Worm (Caenorhabditis elegans) whole organism, L1 larva: ENCODE data around the gene E02H9.9.

Source experiments
- F16B12.6 ChIP-seq: fragments of 150-350 bp; optimal IDR thresholded peaks from 2 replicates; lab custom pipeline; 2014; ENCODE audit warnings: missing biosample characterization, missing genetic modification characterization
- aha-1 ChIP-seq: fragments of 150-350 bp; optimal IDR thresholded peaks from 2 replicates; lab custom pipeline; 2014; ENCODE audit warnings: missing biosample characterization, missing genetic modification characterization
- aly-2 ChIP-seq: fragments of 150-350 bp; optimal IDR thresholded peaks from 2 replicates; lab custom pipeline; 2014; ENCODE audit warnings: missing biosample characterization, missing genetic modification characterization
- blmp-1 ChIP-seq: fragments of 150-350 bp; optimal IDR thresholded peaks from 2 replicates; lab custom pipeline; 2014; ENCODE audit warnings: missing biosample characterization, missing genetic modification characterization
- ceh-63 ChIP-seq: fragments of 200-800 bp; sonication (Bioruptor generic); optimal IDR thresholded peaks from 2 replicates; lab custom pipeline; 2018; ENCODE audit warnings: mild to moderate bottlenecking, missing genetic modification characterization, missing compliant biosample characterization
- ceh-82 ChIP-seq, 3 experiments: fragments of 150-350 bp in 1 of 3; sonication (generic microtip) in 2 of 3; optimal IDR thresholded peaks; 2 replicates each; lab custom pipeline; 2014 to 2017; ENCODE audit warnings: missing biosample characterization in 3 of 3, missing genetic modification characterization in 3 of 3
- ceh-88 ChIP-seq: fragments of 200-800 bp; sonication (Bioruptor generic); IDR thresholded peaks from 2 replicates; pipeline ENCODE4 v1.3.6; 2022; ENCODE audit warnings: missing genetic modification characterization, missing compliant biosample characterization
- ceh-90 ChIP-seq: sonication (generic microtip); optimal IDR thresholded peaks from 2 replicates; lab custom pipeline; 2016; ENCODE audit warnings: missing genetic modification characterization, missing compliant biosample characterization
- ces-1 ChIP-seq: fragments of 150-350 bp; optimal IDR thresholded peaks from 2 replicates; lab custom pipeline; 2014; ENCODE audit warnings: missing biosample characterization, missing genetic modification reagents, missing genetic modification characterization
- dpl-1 ChIP-seq, 3 experiments: fragments of 150-350 bp in 2 of 3; sonication (generic microtip) in 1 of 3; optimal IDR thresholded peaks; 2 replicates each; lab custom pipeline; 2014 to 2017; ENCODE audit warnings: missing biosample characterization in 3 of 3, missing genetic modification characterization in 3 of 3, missing genetic modification reagents in 3 of 3
- dsc-1 ChIP-seq: sonication (generic microtip); optimal IDR thresholded peaks from 2 replicates; lab custom pipeline; 2016; ENCODE audit warnings: mild to moderate bottlenecking, missing genetic modification characterization, missing compliant biosample characterization
- efl-1 ChIP-seq, 4 experiments: fragments of 150-350 bp; optimal IDR thresholded peaks in 3 of 4; peaks in 1 of 4; 1 replicate in 1 of 4; 2 replicates in 3 of 4; lab custom pipeline; 2014; ENCODE audit warnings: missing biosample characterization in 2 of 4, missing genetic modification characterization in 2 of 4, missing genetic modification reagents in 2 of 4
- egl-27 ChIP-seq, 2 experiments: fragments of 150-350 bp in 1 of 2; sonication (generic microtip); optimal IDR thresholded peaks; 3 replicates each; lab custom pipeline; 2017 to 2018; ENCODE audit warnings: missing biosample characterization in 2 of 2, missing genetic modification characterization in 2 of 2, missing genetic modification reagents in 2 of 2
- elt-2 ChIP-seq: sonication (generic microtip); optimal IDR thresholded peaks from 2 replicates; lab custom pipeline; 2016; ENCODE audit warnings: missing genetic modification characterization, mild to moderate bottlenecking, inconsistent platforms, missing compliant biosample characterization, missing genetic modification reagents
- fkh-10 ChIP-seq: sonication (generic microtip); optimal IDR thresholded peaks from 2 replicates; lab custom pipeline; 2017; ENCODE audit warnings: missing biosample characterization, missing genetic modification reagents, missing genetic modification characterization
- fkh-4 ChIP-seq: sonication (generic microtip); optimal IDR thresholded peaks from 2 replicates; lab custom pipeline; 2016; ENCODE audit warnings: missing compliant biosample characterization, missing genetic modification characterization, borderline replicate concordance
- fkh-8 ChIP-seq: sonication (generic microtip); optimal IDR thresholded peaks from 2 replicates; lab custom pipeline; 2016; ENCODE audit warnings: mild to moderate bottlenecking, missing genetic modification characterization, missing compliant biosample characterization
- fos-1 ChIP-seq: fragments of 150-350 bp; optimal IDR thresholded peaks from 2 replicates; lab custom pipeline; 2014; ENCODE audit warnings: missing biosample characterization, missing genetic modification characterization
- grh-1 ChIP-seq: fragments of 200-800 bp; sonication (Bioruptor generic); IDR thresholded peaks from 2 replicates; pipeline ENCODE4 v1.3.6; 2022; ENCODE audit warnings: missing genetic modification reagents, missing genetic modification characterization, missing compliant biosample characterization
- irx-1 ChIP-seq: sonication (generic microtip); optimal IDR thresholded peaks from 2 replicates; lab custom pipeline; 2016; ENCODE audit warnings: missing genetic modification characterization, missing compliant biosample characterization
- lin-13 ChIP-seq: fragments of 150-350 bp; optimal IDR thresholded peaks from 2 replicates; lab custom pipeline; 2014; ENCODE audit warnings: missing biosample characterization, missing genetic modification reagents, missing genetic modification characterization
- lin-14 ChIP-seq: fragments of 200-800 bp; sonication (Bioruptor generic); optimal IDR thresholded peaks from 2 replicates; lab custom pipeline; 2018; ENCODE audit warnings: mild to moderate bottlenecking, missing genetic modification characterization, moderate library complexity, missing compliant biosample characterization
- lin-15B ChIP-seq: fragments of 150-350 bp; sonication (generic microtip); optimal IDR thresholded peaks from 3 replicates; lab custom pipeline; 2014; ENCODE audit warnings: missing biosample characterization, missing genetic modification characterization
- lin-39 ChIP-seq: fragments of 150-350 bp; optimal IDR thresholded peaks from 2 replicates; lab custom pipeline; 2014; ENCODE audit warnings: missing biosample characterization, missing genetic modification reagents, missing genetic modification characterization
- lir-3 ChIP-seq: sonication (generic microtip); optimal IDR thresholded peaks from 2 replicates; lab custom pipeline; 2016; ENCODE audit warnings: mild to moderate bottlenecking, missing genetic modification characterization, moderate library complexity, missing compliant biosample characterization; ENCODE audit not compliant: poor library complexity
- lsy-2 ChIP-seq, 2 experiments: fragments of 150-350 bp; optimal IDR thresholded peaks; 2 replicates each; lab custom pipeline; 2014; ENCODE audit warnings: missing biosample characterization in 2 of 2, missing genetic modification characterization in 2 of 2
- mep-1 ChIP-seq: fragments of 150-350 bp; optimal IDR thresholded peaks from 2 replicates; lab custom pipeline; 2014; ENCODE audit warnings: missing biosample characterization, missing genetic modification characterization
- nhr-11 ChIP-seq: fragments of 150-350 bp; optimal IDR thresholded peaks from 2 replicates; lab custom pipeline; 2014; ENCODE audit warnings: missing biosample characterization, missing genetic modification characterization
- nhr-12 ChIP-seq: sonication (generic microtip); optimal IDR thresholded peaks from 2 replicates; lab custom pipeline; 2017; ENCODE audit warnings: missing biosample characterization, missing genetic modification characterization
- nhr-19 ChIP-seq: fragments of 200-800 bp; sonication (Bioruptor generic); conservative IDR thresholded peaks from 2 replicates; pipeline ENCODE4 v1.3.6; 2022; ENCODE audit warnings: missing genetic modification characterization, missing compliant biosample characterization
- nhr-28 ChIP-seq: fragments of 150-350 bp; optimal IDR thresholded peaks from 2 replicates; lab custom pipeline; 2014; ENCODE audit warnings: missing biosample characterization, missing genetic modification characterization
- nhr-76 ChIP-seq: sonication (generic microtip); optimal IDR thresholded peaks from 2 replicates; lab custom pipeline; 2017; ENCODE audit warnings: missing biosample characterization, missing genetic modification characterization
- nhr-84 ChIP-seq: sonication (generic microtip); optimal IDR thresholded peaks from 2 replicates; lab custom pipeline; 2017; ENCODE audit warnings: missing biosample characterization, missing genetic modification characterization
- nhr-85 ChIP-seq: sonication (generic microtip); peaks from one replicate; lab custom pipeline; 2016; ENCODE audit warnings: missing genetic modification characterization, inconsistent platforms, missing compliant biosample characterization
- nhr-90 ChIP-seq: sonication (generic microtip); optimal IDR thresholded peaks from 2 replicates; lab custom pipeline; 2016; ENCODE audit warnings: mild to moderate bottlenecking, missing genetic modification characterization, missing compliant biosample characterization; ENCODE audit not compliant: poor library complexity
- pag-3 ChIP-seq: sonication (generic microtip); optimal IDR thresholded peaks from 2 replicates; lab custom pipeline; 2017; ENCODE audit warnings: missing genetic modification characterization, mild to moderate bottlenecking, missing compliant biosample characterization, antibody characterized with exemption, borderline replicate concordance; ENCODE audit not compliant: insufficient read depth
- pqm-1 ChIP-seq: sonication (generic microtip); optimal IDR thresholded peaks from 3 replicates; lab custom pipeline; 2017; ENCODE audit warnings: missing biosample characterization, missing genetic modification characterization
- sptf-1 ChIP-seq: fragments of 150-350 bp; optimal IDR thresholded peaks from 2 replicates; lab custom pipeline; 2014; ENCODE audit warnings: missing biosample characterization, missing genetic modification characterization
- sup-37 ChIP-seq: fragments of 200-800 bp; sonication (Bioruptor generic); optimal IDR thresholded peaks from 2 replicates; lab custom pipeline; 2018; ENCODE audit warnings: mild to moderate bottlenecking, missing genetic modification characterization, missing compliant biosample characterization
- tbx-2 ChIP-seq: sonication (generic microtip); optimal IDR thresholded peaks from 2 replicates; lab custom pipeline; 2016; ENCODE audit warnings: missing genetic modification characterization, missing compliant biosample characterization
- vab-15 ChIP-seq: sonication (generic microtip); optimal IDR thresholded peaks from 2 replicates; lab custom pipeline; 2017; ENCODE audit warnings: missing genotype, mild to moderate bottlenecking, missing genetic modification characterization, missing compliant biosample characterization
- xbp-1 ChIP-seq: sonication (generic microtip); optimal IDR thresholded peaks from 2 replicates; lab custom pipeline; 2016; ENCODE audit warnings: missing genetic modification characterization, missing compliant biosample characterization
- zag-1 ChIP-seq: fragments of 150-350 bp; optimal IDR thresholded peaks from 2 replicates; lab custom pipeline; 2014; ENCODE audit warnings: missing biosample characterization, missing genetic modification characterization
- ztf-4 ChIP-seq: fragments of 150-350 bp; optimal IDR thresholded peaks from 2 replicates; lab custom pipeline; 2014; ENCODE audit warnings: missing biosample characterization, missing genetic modification characterization

The E02H9.9 gene

ce11 chrIII:2487046-2487760, 19.1 kb upstream of the E02H9.9 start, which contains the start of gene Y54F10AL.1 (continued):
- TF ChIP-seq lir-3 (tag; lab: Kevin White, UChicago): no peak
- TF ChIP-seq mep-1 (tag; lab: Kevin White, UChicago): peak; percentile 26
- TF ChIP-seq lin-39 (tag; lab: Kevin White, UChicago): no peak
- TF ChIP-seq nhr-11 (tag; lab: Kevin White, UChicago): no peak
- no peak for TF ChIP-seq irx-1 (tag; lab: Kevin White, UChicago)
- no peak for TF ChIP-seq zag-1
- TF ChIP-seq pqm-1 (tag; lab: Kevin White, UChicago): no peak
- TF ChIP-seq nhr-12: no peak
- TF ChIP-seq nhr-84 (tag; lab: Kevin White, UChicago): no peak
- TF ChIP-seq fkh-8: no peak
- no peak for TF ChIP-seq nhr-28 (tag; lab: Kevin White, UChicago)
- TF ChIP-seq sup-37: no peak
- TF ChIP-seq xbp-1 (tag; lab: Kevin White, UChicago): peak; percentile 38
- TF ChIP-seq fos-1 (tag; lab: Kevin White, UChicago): no peak
- TF ChIP-seq ztf-4 (tag; lab: Kevin White, UChicago): no peak
- TF ChIP-seq aly-2 (tag; lab: Kevin White, UChicago): no peak
- TF ChIP-seq ceh-82 (tag; optimal IDR thresholded peaks at IDR 0.05; lab: Kevin White, UChicago): peak in 1 of 3 experiments; percentile 15
- no peak for TF ChIP-seq nhr-19 (GFP tag; lab: Robert Waterston, UW)
- no peak for TF ChIP-seq grh-1 (GFP tag; lab: Robert Waterston, UW)
- peak; percentile 29 for TF ChIP-seq blmp-1
- TF ChIP-seq efl-1 (optimal IDR thresholded peaks at IDR 0.05; lab: Kevin White, UChicago): peak; percentile 40 to 57
- TF ChIP-seq efl-1 (GFP tag; optimal IDR thresholded peaks at IDR 0.05 in 1 of 2; lab: Kevin White, UChicago): peak; percentile 53 to 94
- no peak for TF ChIP-seq ceh-63 (GFP tag; lab: Kevin White, UChicago)
- TF ChIP-seq nhr-76: no peak
- peak; percentile 88 for TF ChIP-seq F16B12.6 (tag; lab: Kevin White, UChicago)

- TF ChIP-seq lsy-2 (tag; optimal IDR thresholded peaks at IDR 0.05; lab: Kevin White, UChicago) (no peak), ces-1 (no peak), tbx-2 (tag; lab: Kevin White, UChicago) (no peak), vab-15 (no peak), lin-39 (tag; lab: Kevin White, UChicago) (no peak), ceh-82 (tag; optimal IDR thresholded peaks at IDR 0.05; lab: Kevin White, UChicago) (no peak), aha-1 (tag; lab: Kevin White, UChicago) (no peak), dsc-1 (no peak), lir-3 (tag; lab: Kevin White, UChicago) (no peak), aly-2 (tag; lab: Kevin White, UChicago) (no peak), grh-1 (GFP tag; lab: Robert Waterston, UW) (no peak), nhr-90 (tag; lab: Kevin White, UChicago) (no peak), xbp-1 (tag; lab: Kevin White, UChicago) (no peak), egl-27 (tag; optimal IDR thresholded peaks at IDR 0.05; lab: Kevin White, UChicago) (no peak), elt-2 (tag; lab: Kevin White, UChicago) (no peak)
- TF ChIP-seq, all 84 proteins: peak for 0
Observed at ce11 chrIII:2482754-2483153, 14.7 kb upstream of the E02H9.9 start.

ce11 chrIII:2482171-2482570, 14.1 kb upstream of the E02H9.9 start:
- TF ChIP-seq nhr-85 (tag; lab: Kevin White, UChicago) (peak; percentile 58), vab-15 (no peak), fkh-4 (tag; lab: Kevin White, UChicago) (no peak), lin-15B (tag; lab: Kevin White, UChicago) (no peak), ceh-88 (no peak), lsy-2 (tag; optimal IDR thresholded peaks at IDR 0.05; lab: Kevin White, UChicago) (peak; percentile 30 to 61), fkh-10 (GFP tag; lab: Kevin White, UChicago) (no peak), dpl-1 (GFP tag; optimal IDR thresholded peaks at IDR 0.05; lab: Kevin White, UChicago) (no peak), lin-39 (tag; lab: Kevin White, UChicago) (no peak), ceh-90 (tag; lab: Kevin White, UChicago) (no peak), pag-3 (tag; lab: Kevin White, UChicago) (no peak), lin-13 (GFP tag; lab: Kevin White, UChicago) (peak; percentile 51), lin-14 (GFP tag; lab: Kevin White, UChicago) (no peak), elt-2 (tag; lab: Kevin White, UChicago) (no peak), sptf-1 (tag; lab: Kevin White, UChicago) (no peak), pqm-1 (tag; lab: Kevin White, UChicago) (no peak)
- TF ChIP-seq, all 84 proteins: peak for 3
